Worm (Caenorhabditis elegans) whole organism, L1 larva: ENCODE measurements around the gene Y75B8A.18.

ENCODE experiments used
- C16A3.4 ChIP-seq: fragments of 150-350 bp; optimal IDR thresholded peaks from 2 replicates; lab custom pipeline; 2014; ENCODE audit warnings: missing biosample characterization, missing genetic modification characterization
- C34B4.2 ChIP-seq: sonication (generic microtip); optimal IDR thresholded peaks from 2 replicates; lab custom pipeline; 2017; ENCODE audit warnings: mild to moderate bottlenecking, missing genetic modification characterization, missing compliant biosample characterization
- F16B12.6 ChIP-seq: fragments of 150-350 bp; optimal IDR thresholded peaks from 2 replicates; lab custom pipeline; 2014; ENCODE audit warnings: missing biosample characterization, missing genetic modification characterization
- Y116A8C.19 ChIP-seq: sonication (generic microtip); optimal IDR thresholded peaks from 2 replicates; lab custom pipeline; 2016; ENCODE audit warnings: missing compliant biosample characterization, missing genetic modification characterization, borderline replicate concordance
- ama-1 ChIP-seq: fragments of 150-350 bp; optimal IDR thresholded peaks from 2 replicates; lab custom pipeline; 2014
- ceh-63 ChIP-seq: fragments of 200-800 bp; sonication (Bioruptor generic); optimal IDR thresholded peaks from 2 replicates; lab custom pipeline; 2018; ENCODE audit warnings: mild to moderate bottlenecking, missing genetic modification characterization, missing compliant biosample characterization
- ceh-82 ChIP-seq, 3 experiments: fragments of 150-350 bp in 1 of 3; sonication (generic microtip) in 2 of 3; optimal IDR thresholded peaks; 2 replicates each; lab custom pipeline; 2014 to 2017; ENCODE audit warnings: missing biosample characterization in 3 of 3, missing genetic modification characterization in 3 of 3
- dpl-1 ChIP-seq, 3 experiments: fragments of 150-350 bp in 2 of 3; sonication (generic microtip) in 1 of 3; optimal IDR thresholded peaks; 2 replicates each; lab custom pipeline; 2014 to 2017; ENCODE audit warnings: missing biosample characterization in 3 of 3, missing genetic modification characterization in 3 of 3, missing genetic modification reagents in 3 of 3
- dsc-1 ChIP-seq: sonication (generic microtip); optimal IDR thresholded peaks from 2 replicates; lab custom pipeline; 2016; ENCODE audit warnings: mild to moderate bottlenecking, missing genetic modification characterization, missing compliant biosample characterization
- egl-13 ChIP-seq: sonication (generic microtip); optimal IDR thresholded peaks from 2 replicates; lab custom pipeline; 2016; ENCODE audit warnings: missing genotype, missing genetic modification reagents, missing genetic modification characterization, missing compliant biosample characterization
- egl-27 ChIP-seq, 2 experiments: fragments of 150-350 bp in 1 of 2; sonication (generic microtip); optimal IDR thresholded peaks; 3 replicates each; lab custom pipeline; 2017 to 2018; ENCODE audit warnings: missing biosample characterization in 2 of 2, missing genetic modification characterization in 2 of 2, missing genetic modification reagents in 2 of 2
- elt-2 ChIP-seq: sonication (generic microtip); optimal IDR thresholded peaks from 2 replicates; lab custom pipeline; 2016; ENCODE audit warnings: missing genetic modification characterization, mild to moderate bottlenecking, inconsistent platforms, missing compliant biosample characterization, missing genetic modification reagents
- fkh-10 ChIP-seq: sonication (generic microtip); optimal IDR thresholded peaks from 2 replicates; lab custom pipeline; 2017; ENCODE audit warnings: missing biosample characterization, missing genetic modification reagents, missing genetic modification characterization
- fkh-4 ChIP-seq: sonication (generic microtip); optimal IDR thresholded peaks from 2 replicates; lab custom pipeline; 2016; ENCODE audit warnings: missing compliant biosample characterization, missing genetic modification characterization, borderline replicate concordance
- fkh-8 ChIP-seq: sonication (generic microtip); optimal IDR thresholded peaks from 2 replicates; lab custom pipeline; 2016; ENCODE audit warnings: mild to moderate bottlenecking, missing genetic modification characterization, missing compliant biosample characterization
- grh-1 ChIP-seq: fragments of 200-800 bp; sonication (Bioruptor generic); IDR thresholded peaks from 2 replicates; pipeline ENCODE4 v1.3.6; 2022; ENCODE audit warnings: missing genetic modification reagents, missing genetic modification characterization, missing compliant biosample characterization
- hlh-4 ChIP-seq: sonication (generic microtip); optimal IDR thresholded peaks from 2 replicates; lab custom pipeline; 2016; ENCODE audit warnings: mild to moderate bottlenecking, missing genetic modification characterization, missing compliant biosample characterization
- isw-1 ChIP-seq: fragments of 200-800 bp; sonication (Bioruptor generic); IDR thresholded peaks from 2 replicates; pipeline ENCODE4 v1.3.6; 2022; ENCODE audit warnings: missing genetic modification characterization, missing compliant biosample characterization
- jun-1 ChIP-seq: fragments of 150-350 bp; optimal IDR thresholded peaks from 2 replicates; lab custom pipeline; 2014; ENCODE audit warnings: missing biosample characterization, missing genetic modification reagents, missing genetic modification characterization
- lin-13 ChIP-seq: fragments of 150-350 bp; optimal IDR thresholded peaks from 2 replicates; lab custom pipeline; 2014; ENCODE audit warnings: missing biosample characterization, missing genetic modification reagents, missing genetic modification characterization
- lin-14 ChIP-seq: fragments of 200-800 bp; sonication (Bioruptor generic); optimal IDR thresholded peaks from 2 replicates; lab custom pipeline; 2018; ENCODE audit warnings: mild to moderate bottlenecking, missing genetic modification characterization, moderate library complexity, missing compliant biosample characterization
- lin-35 ChIP-seq, 2 experiments: fragments of 150-350 bp; optimal IDR thresholded peaks; 2 replicates each; lab custom pipeline; 2014; ENCODE audit warnings: missing biosample characterization in 2 of 2, missing genetic modification characterization in 2 of 2, missing genetic modification reagents in 2 of 2
- lin-39 ChIP-seq: fragments of 150-350 bp; optimal IDR thresholded peaks from 2 replicates; lab custom pipeline; 2014; ENCODE audit warnings: missing biosample characterization, missing genetic modification reagents, missing genetic modification characterization
- lir-3 ChIP-seq: sonication (generic microtip); optimal IDR thresholded peaks from 2 replicates; lab custom pipeline; 2016; ENCODE audit warnings: mild to moderate bottlenecking, missing genetic modification characterization, moderate library complexity, missing compliant biosample characterization; ENCODE audit not compliant: poor library complexity
- mab-9 ChIP-seq: fragments of 200-800 bp; sonication (Bioruptor generic); IDR thresholded peaks from 2 replicates; pipeline ENCODE4 v1.3.6; 2022; ENCODE audit warnings: missing genetic modification reagents, missing genetic modification characterization, missing compliant biosample characterization
- mef-2 ChIP-seq: fragments of 150-350 bp; optimal IDR thresholded peaks from 2 replicates; lab custom pipeline; 2014; ENCODE audit warnings: missing biosample characterization, missing genetic modification characterization
- mep-1 ChIP-seq: fragments of 150-350 bp; optimal IDR thresholded peaks from 2 replicates; lab custom pipeline; 2014; ENCODE audit warnings: missing biosample characterization, missing genetic modification characterization
- nhr-11 ChIP-seq: fragments of 150-350 bp; optimal IDR thresholded peaks from 2 replicates; lab custom pipeline; 2014; ENCODE audit warnings: missing biosample characterization, missing genetic modification characterization
- nhr-19 ChIP-seq: fragments of 200-800 bp; sonication (Bioruptor generic); conservative IDR thresholded peaks from 2 replicates; pipeline ENCODE4 v1.3.6; 2022; ENCODE audit warnings: missing genetic modification characterization, missing compliant biosample characterization
- nhr-237 ChIP-seq: fragments of 150-350 bp; optimal IDR thresholded peaks from 2 replicates; lab custom pipeline; 2014; ENCODE audit warnings: missing biosample characterization, missing genetic modification characterization
- nhr-28 ChIP-seq: fragments of 150-350 bp; optimal IDR thresholded peaks from 2 replicates; lab custom pipeline; 2014; ENCODE audit warnings: missing biosample characterization, missing genetic modification characterization
- nhr-71 ChIP-seq: sonication (generic microtip); optimal IDR thresholded peaks from 2 replicates; lab custom pipeline; 2016; ENCODE audit warnings: mild to moderate bottlenecking, missing genetic modification characterization, moderate library complexity, missing compliant biosample characterization
- nhr-76 ChIP-seq: sonication (generic microtip); optimal IDR thresholded peaks from 2 replicates; lab custom pipeline; 2017; ENCODE audit warnings: missing biosample characterization, missing genetic modification characterization
- nhr-84 ChIP-seq: sonication (generic microtip); optimal IDR thresholded peaks from 2 replicates; lab custom pipeline; 2017; ENCODE audit warnings: missing biosample characterization, missing genetic modification characterization
- nhr-90 ChIP-seq: sonication (generic microtip); optimal IDR thresholded peaks from 2 replicates; lab custom pipeline; 2016; ENCODE audit warnings: mild to moderate bottlenecking, missing genetic modification characterization, missing compliant biosample characterization; ENCODE audit not compliant: poor library complexity
- pag-3 ChIP-seq: sonication (generic microtip); optimal IDR thresholded peaks from 2 replicates; lab custom pipeline; 2017; ENCODE audit warnings: missing genetic modification characterization, mild to moderate bottlenecking, missing compliant biosample characterization, antibody characterized with exemption, borderline replicate concordance; ENCODE audit not compliant: insufficient read depth
- pax-3 ChIP-seq: fragments of 200-800 bp; sonication (Bioruptor generic); optimal IDR thresholded peaks from 2 replicates; lab custom pipeline; 2018; ENCODE audit warnings: mild to moderate bottlenecking, missing genetic modification characterization, moderate library complexity, missing compliant biosample characterization
- pqm-1 ChIP-seq: sonication (generic microtip); optimal IDR thresholded peaks from 3 replicates; lab custom pipeline; 2017; ENCODE audit warnings: missing biosample characterization, missing genetic modification characterization
- rnt-1 ChIP-seq: sonication (generic microtip); optimal IDR thresholded peaks from 2 replicates; lab custom pipeline; 2016; ENCODE audit warnings: mild to moderate bottlenecking, missing genetic modification characterization, moderate library complexity, missing compliant biosample characterization
- skn-1 ChIP-seq: fragments of 150-350 bp; optimal IDR thresholded peaks from 2 replicates; lab custom pipeline; 2014; ENCODE audit warnings: missing biosample characterization, missing genetic modification characterization
- snpc-4 ChIP-seq: fragments of 150-350 bp; optimal IDR thresholded peaks from 2 replicates; lab custom pipeline; 2014; ENCODE audit warnings: missing biosample characterization, missing genetic modification characterization
- snu-23 ChIP-seq: sonication (generic microtip); optimal IDR thresholded peaks from 2 replicates; lab custom pipeline; 2016; ENCODE audit warnings: missing genetic modification characterization, missing compliant biosample characterization
- sox-4 ChIP-seq: sonication (generic microtip); optimal IDR thresholded peaks from 2 replicates; lab custom pipeline; 2016; ENCODE audit warnings: missing genetic modification characterization, missing compliant biosample characterization
- swsn-7 ChIP-seq: sonication (generic microtip); optimal IDR thresholded peaks from 2 replicates; lab custom pipeline; 2016; ENCODE audit warnings: missing genetic modification characterization, missing compliant biosample characterization
- tbx-2 ChIP-seq: sonication (generic microtip); optimal IDR thresholded peaks from 2 replicates; lab custom pipeline; 2016; ENCODE audit warnings: missing genetic modification characterization, missing compliant biosample characterization
- unc-130 ChIP-seq: fragments of 150-350 bp; optimal IDR thresholded peaks from 2 replicates; lab custom pipeline; 2017; ENCODE audit warnings: missing biosample characterization, missing genetic modification characterization, inconsistent platforms
- unc-30 ChIP-seq: sonication (generic microtip); optimal IDR thresholded peaks from 2 replicates; lab custom pipeline; 2017; ENCODE audit warnings: missing biosample characterization, missing genetic modification characterization
- unc-62 ChIP-seq: fragments of 150-350 bp; optimal IDR thresholded peaks from 2 replicates; lab custom pipeline; 2014; ENCODE audit warnings: missing biosample characterization, missing genetic modification reagents, missing genetic modification characterization
- unc-98 ChIP-seq: fragments of 200-800 bp; sonication (Bioruptor generic); IDR thresholded peaks from 2 replicates; pipeline ENCODE4 v1.3.6; 2022; ENCODE audit warnings: missing genetic modification characterization, missing compliant biosample characterization
- xbp-1 ChIP-seq: sonication (generic microtip); optimal IDR thresholded peaks from 2 replicates; lab custom pipeline; 2016; ENCODE audit warnings: missing genetic modification characterization, missing compliant biosample characterization
- zag-1 ChIP-seq: fragments of 150-350 bp; optimal IDR thresholded peaks from 2 replicates; lab custom pipeline; 2014; ENCODE audit warnings: missing biosample characterization, missing genetic modification characterization
- zip-4 ChIP-seq: fragments of 200-800 bp; sonication (Bioruptor generic); optimal IDR thresholded peaks from 2 replicates; lab custom pipeline; 2018; ENCODE audit warnings: mild to moderate bottlenecking, missing genetic modification characterization, moderate library complexity, missing compliant biosample characterization
- ztf-11 ChIP-seq, 2 experiments: sonication (generic microtip); optimal IDR thresholded peaks; 2 replicates each; lab custom pipeline; 2016 to 2017; ENCODE audit warnings: missing genetic modification characterization in 2 of 2, missing biosample characterization in 1 of 2, missing compliant biosample characterization in 1 of 2

Gene Y75B8A.18

DNA sequence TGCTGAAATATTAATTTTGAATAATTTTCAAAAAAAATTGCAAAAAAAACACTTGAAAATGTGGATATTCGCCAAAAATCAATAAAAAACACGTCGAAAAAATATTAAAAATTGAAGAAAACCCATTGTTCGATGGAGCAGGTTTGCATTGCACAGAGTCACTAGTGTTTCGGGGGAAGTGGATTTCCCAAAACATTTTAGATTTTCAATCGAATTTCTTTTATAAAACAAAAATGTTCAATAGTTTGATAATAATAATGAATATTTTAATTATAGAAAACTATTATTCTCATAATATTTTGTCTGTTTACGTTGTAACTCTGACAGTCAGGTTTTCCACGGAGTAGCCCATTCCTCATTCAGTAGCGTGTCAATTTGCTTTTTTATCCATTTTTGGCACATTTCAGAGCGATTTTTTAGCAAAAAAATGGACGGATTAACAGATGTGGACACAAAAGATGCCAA lies 7.4 kb downstream of the Y75B8A.18 start, which contains the start of the genes gex-4 and gphr-1 (continued):
- TF ChIP-seq snpc-4 (tag; lab: Kevin White, UChicago) = no peak
- TF ChIP-seq unc-98 = peak; percentile 67
- no peak for TF ChIP-seq grh-1 (GFP tag; lab: Robert Waterston, UW)
- TF ChIP-seq dsc-1 (tag; lab: Kevin White, UChicago) = no peak
- no peak for TF ChIP-seq elt-2 (tag; lab: Kevin White, UChicago)
- TF ChIP-seq nhr-71 (tag; lab: Kevin White, UChicago) = no peak
- TF ChIP-seq nhr-76 (tag; lab: Kevin White, UChicago) = no peak
- peak; percentile 38 for TF ChIP-seq nhr-19 (GFP tag; lab: Robert Waterston, UW)
- no peak for TF ChIP-seq nhr-11 (tag; lab: Kevin White, UChicago)
- TF ChIP-seq ceh-82 (tag; optimal IDR thresholded peaks at IDR 0.05; lab: Kevin White, UChicago) = peak in 1 of 3 experiments; percentile 31
- TF ChIP-seq egl-13 (tag; lab: Kevin White, UChicago) = peak; percentile 39
- TF ChIP-seq C16A3.4 = peak; percentile 63
- peak; percentile 25 for TF ChIP-seq F16B12.6 (tag; lab: Kevin White, UChicago)
- TF ChIP-seq pqm-1 (tag; lab: Kevin White, UChicago) = no peak
- TF ChIP-seq lin-13 (GFP tag; lab: Kevin White, UChicago) = peak; percentile 54
- no peak for TF ChIP-seq sox-4 (tag; lab: Kevin White, UChicago)
- peak; percentile 63 for TF ChIP-seq xbp-1 (tag; lab: Kevin White, UChicago)
- no peak for TF ChIP-seq pag-3 (tag; lab: Kevin White, UChicago)
- peak; percentile 57 for TF ChIP-seq swsn-7
- peak; percentile 63 for TF ChIP-seq isw-1 (GFP tag; lab: Robert Waterston, UW)
- no peak for TF ChIP-seq C34B4.2 (tag; lab: Kevin White, UChicago)
- no peak for TF ChIP-seq nhr-28 (tag; lab: Kevin White, UChicago)
- TF ChIP-seq ceh-63 (GFP tag; lab: Kevin White, UChicago) = no peak
- no peak for TF ChIP-seq zip-4 (GFP tag; lab: Kevin White, UChicago)
- TF ChIP-seq rnt-1 (tag; lab: Kevin White, UChicago) = no peak
- TF ChIP-seq nhr-84 = no peak
- no peak for TF ChIP-seq ama-1 (lab: Kevin White, UChicago)
- no peak for TF ChIP-seq mab-9 (GFP tag; lab: Robert Waterston, UW)
- peak; percentile 65 to 72 for TF ChIP-seq lin-35 (GFP tag; optimal IDR thresholded peaks at IDR 0.05; lab: Kevin White, UChicago)
- no peak for TF ChIP-seq lin-39 (tag; lab: Kevin White, UChicago)
- no peak for TF ChIP-seq hlh-4
- TF ChIP-seq skn-1 (tag; lab: Kevin White, UChicago) = peak; percentile 38
- TF ChIP-seq unc-62 (GFP tag; lab: Kevin White, UChicago) = no peak
- TF ChIP-seq egl-27 (tag; optimal IDR thresholded peaks at IDR 0.05; lab: Kevin White, UChicago) = no peak
- TF ChIP-seq unc-30 (tag; lab: Kevin White, UChicago) = no peak
- TF ChIP-seq unc-130 (tag; lab: Kevin White, UChicago) = no peak
- TF ChIP-seq mef-2 = no peak
- no peak for TF ChIP-seq lir-3 (tag; lab: Kevin White, UChicago)
- TF ChIP-seq Y116A8C.19 (tag; lab: Kevin White, UChicago) = no peak
- peak; percentile 61 for TF ChIP-seq mep-1
- no peak for TF ChIP-seq lin-14 (GFP tag; lab: Kevin White, UChicago)
- TF ChIP-seq fkh-4 (tag; lab: Kevin White, UChicago) = peak; percentile 38
- TF ChIP-seq fkh-8 = peak; percentile 79
- TF ChIP-seq tbx-2 = peak; percentile 62
- TF ChIP-seq dpl-1 (GFP tag; optimal IDR thresholded peaks at IDR 0.05; lab: Kevin White, UChicago) = peak; percentile 46 to 70 (median 49)
- no peak for TF ChIP-seq nhr-90
- peak; percentile 70 for TF ChIP-seq pax-3 (tag; lab: Kevin White, UChicago)
- TF ChIP-seq ztf-11 (tag; optimal IDR thresholded peaks at IDR 0.05; lab: Kevin White, UChicago) = peak in 1 of 2 experiments; percentile 49
- TF ChIP-seq jun-1 (tag; lab: Kevin White, UChicago) = no peak
- no peak for TF ChIP-seq nhr-237
- TF ChIP-seq fkh-10 = no peak
- no peak for TF ChIP-seq zag-1 (tag; lab: Kevin White, UChicago)
- peak; percentile 67 for TF ChIP-seq snu-23 (GFP tag; lab: Kevin White, UChicago)
